Fruit fly (Drosophila melanogaster) whole organism, embryonic: Measurements from ENCODE around the gene Stat92E.
A peak's percentile ranks its signal among the peaks of the same experiment; 100 is the strongest.

Source experiments
- CG10147 ChIP-seq: fragments of 200-800 bp; sonication (Bioruptor generic); optimal IDR thresholded peaks from 2 replicates; lab custom pipeline; 2019; ENCODE audit warnings: missing biosample characterization, mild to moderate bottlenecking, missing genetic modification characterization, moderate library complexity
- CG10366 ChIP-seq: fragments of 200-800 bp; sonication (Bioruptor generic); IDR thresholded peaks from 2 replicates; pipeline ENCODE4 v1.3.6; 2022; ENCODE audit warnings: missing biosample characterization, missing genetic modification characterization
- CG11696 ChIP-seq: fragments of 200-800 bp; sonication (Bioruptor generic); IDR thresholded peaks from 2 replicates; pipeline ENCODE4 v1.3.6; 2022; ENCODE audit warnings: missing biosample characterization, missing genetic modification characterization
- CG11723 ChIP-seq: fragments of 200-800 bp; sonication (Bioruptor generic); optimal IDR thresholded peaks from 2 replicates; lab custom pipeline; 2017; ENCODE audit warnings: missing biosample characterization, mild to moderate bottlenecking, missing genetic modification characterization
- CG12155 ChIP-seq: fragments of 200-800 bp; sonication (Bioruptor generic); optimal IDR thresholded peaks from 3 replicates; lab custom pipeline; 2016; ENCODE audit warnings: missing biosample characterization, missing genetic modification characterization
- CG14014 ChIP-seq: fragments of 200-800 bp; sonication (Bioruptor generic); IDR thresholded peaks from 2 replicates; pipeline ENCODE4 v1.3.6; 2022; ENCODE audit warnings: missing biosample characterization, missing genetic modification characterization
- CG14667 ChIP-seq: fragments of 200-800 bp; sonication (Bioruptor generic); IDR thresholded peaks from 2 replicates; pipeline ENCODE4 v1.3.6; 2022; ENCODE audit warnings: missing biosample characterization, missing genetic modification characterization
- CG2116 ChIP-seq: fragments of 200-800 bp; sonication (Bioruptor generic); optimal IDR thresholded peaks from 3 replicates; lab custom pipeline; 2018; ENCODE audit warnings: missing biosample characterization, mild to moderate bottlenecking, missing genetic modification characterization
- CG3281 ChIP-seq: fragments of 200-800 bp; sonication (Bioruptor generic); optimal IDR thresholded peaks from 3 replicates; lab custom pipeline; 2017; ENCODE audit warnings: missing biosample characterization, mild to moderate bottlenecking, missing genetic modification characterization
- CG34422 ChIP-seq: fragments of 200-800 bp; sonication (Bioruptor generic); IDR thresholded peaks from 3 replicates; pipeline ENCODE4 v1.3.6; 2022; ENCODE audit warnings: missing biosample characterization, missing genetic modification characterization
- CG4360 ChIP-seq: fragments of 200-800 bp; sonication (Bioruptor generic); IDR thresholded peaks from 2 replicates; pipeline ENCODE4 v1.3.6; 2022; ENCODE audit warnings: missing biosample characterization, missing genetic modification characterization
- CG4854 ChIP-seq: fragments of 200-800 bp; sonication (Bioruptor generic); optimal IDR thresholded peaks from 2 replicates; lab custom pipeline; 2016; ENCODE audit warnings: missing biosample characterization, missing genetic modification characterization, inconsistent platforms
- CG7839 ChIP-seq: fragments of 200-800 bp; sonication (Bioruptor generic); optimal IDR thresholded peaks from 3 replicates; lab custom pipeline; 2018; ENCODE audit warnings: missing biosample characterization, mild to moderate bottlenecking, missing genetic modification characterization, moderate library complexity
- CG8281 ChIP-seq: fragments of 200-800 bp; sonication (Bioruptor generic); optimal IDR thresholded peaks from 2 replicates; lab custom pipeline; 2018; ENCODE audit warnings: missing biosample characterization, mild to moderate bottlenecking, missing genetic modification characterization, moderate library complexity
- Deaf1 ChIP-seq: fragments of 200-800 bp; optimal IDR thresholded peaks from 3 replicates; lab custom pipeline; 2019; ENCODE audit warnings: missing biosample characterization, mild to moderate bottlenecking, missing genetic modification characterization, moderate library complexity
- Drgx ChIP-seq: fragments of 200-800 bp; sonication (Bioruptor generic); IDR thresholded peaks from 2 replicates; pipeline ENCODE4 v1.3.6; 2022; ENCODE audit warnings: missing biosample characterization, missing genetic modification characterization
- Gug ChIP-seq: fragments of 200-800 bp; sonication (Bioruptor generic); IDR thresholded peaks from 4 replicates; pipeline ENCODE4 v1.3.6; 2022; ENCODE audit warnings: missing biosample characterization, missing genetic modification characterization
- H2.0 ChIP-seq: fragments of 200-800 bp; sonication (Bioruptor generic); IDR thresholded peaks from 2 replicates; pipeline ENCODE4 v1.3.6; 2022; ENCODE audit warnings: missing biosample characterization, missing genetic modification characterization
- HmgD ChIP-seq: fragments of 200-800 bp; sonication (Bioruptor generic); optimal IDR thresholded peaks from 3 replicates; lab custom pipeline; 2016; ENCODE audit warnings: missing biosample characterization, missing genetic modification characterization
- Hmr ChIP-seq: fragments of 200-800 bp; sonication (Bioruptor generic); optimal IDR thresholded peaks from 3 replicates; lab custom pipeline; 2017; ENCODE audit warnings: mild to moderate bottlenecking, missing biosample characterization, missing genetic modification reagents, missing genetic modification characterization
- Mad ChIP-seq: fragments of 200-800 bp; sonication (Bioruptor generic); optimal IDR thresholded peaks from 2 replicates; lab custom pipeline; 2016; ENCODE audit warnings: missing biosample characterization, missing genetic modification characterization
- Pdp1 ChIP-seq, 2 experiments: fragments of 200-800 bp; sonication (Bioruptor generic); optimal IDR thresholded peaks; 3 replicates each; lab custom pipeline; 2016; ENCODE audit warnings: missing biosample characterization in 2 of 2, missing genetic modification characterization in 2 of 2, mild to moderate bottlenecking in 1 of 2, moderate library complexity in 1 of 2
- Rx ChIP-seq: fragments of 200-800 bp; sonication (Bioruptor generic); IDR thresholded peaks from 2 replicates; pipeline ENCODE4 v1.3.6; 2022; ENCODE audit warnings: missing biosample characterization, missing genetic modification characterization
- Xrp1 ChIP-seq: fragments of 200-800 bp; sonication (Bioruptor generic); IDR thresholded peaks from 2 replicates; pipeline ENCODE4 v1.3.6; 2022; ENCODE audit warnings: missing biosample characterization, missing genetic modification characterization
- az2 ChIP-seq: fragments of 200-800 bp; sonication (Bioruptor generic); optimal IDR thresholded peaks from 3 replicates; lab custom pipeline; 2016; ENCODE audit warnings: missing biosample characterization, missing genetic modification characterization
- bcd ChIP-seq: fragments of 200-800 bp; sonication (Bioruptor generic); optimal IDR thresholded peaks from 2 replicates; lab custom pipeline; 2017; ENCODE audit warnings: missing biosample characterization, mild to moderate bottlenecking, missing genetic modification characterization
- br ChIP-seq: fragments of >200 bp; optimal IDR thresholded peaks from 2 replicates; lab custom pipeline; 2017
- cas ChIP-seq: fragments of 200-800 bp; sonication (Bioruptor generic); IDR thresholded peaks from 2 replicates; pipeline ENCODE4 v1.3.6; 2022; ENCODE audit warnings: missing biosample characterization, missing genetic modification characterization
- chif ChIP-seq, 2 experiments: fragments of 200-800 bp; sonication (Bioruptor generic); optimal IDR thresholded peaks; 3 replicates each; lab custom pipeline; 2016; ENCODE audit warnings: missing biosample characterization in 2 of 2, missing genetic modification characterization in 2 of 2
- cwo ChIP-seq: fragments of 200-800 bp; sonication (Bioruptor generic); optimal IDR thresholded peaks from 3 replicates; lab custom pipeline; 2017; ENCODE audit warnings: missing biosample characterization, missing genetic modification characterization, mild to moderate bottlenecking, moderate library complexity, missing genetic modification reagents
- da ChIP-seq: fragments of 200-800 bp; sonication (Bioruptor generic); optimal IDR thresholded peaks from 2 replicates; lab custom pipeline; 2016; ENCODE audit warnings: missing biosample characterization, missing genetic modification characterization
- dm ChIP-seq: fragments of 200-800 bp; sonication (Bioruptor generic); optimal IDR thresholded peaks from 3 replicates; lab custom pipeline; 2016; ENCODE audit warnings: missing biosample characterization, missing genetic modification characterization
- dmrt11E ChIP-seq: fragments of 200-800 bp; sonication (Bioruptor generic); optimal IDR thresholded peaks from 3 replicates; lab custom pipeline; 2018; ENCODE audit warnings: missing biosample characterization, mild to moderate bottlenecking, missing genetic modification characterization, moderate library complexity
- emc ChIP-seq: fragments of 200-800 bp; sonication (Bioruptor generic); optimal IDR thresholded peaks from 2 replicates; lab custom pipeline; 2016; ENCODE audit warnings: missing biosample characterization, missing genetic modification characterization
- gem ChIP-seq: fragments of 200-800 bp; sonication (Bioruptor generic); optimal IDR thresholded peaks from 2 replicates; lab custom pipeline; 2019; ENCODE audit warnings: missing biosample characterization, mild to moderate bottlenecking, missing genetic modification characterization, moderate library complexity
- gro ChIP-seq: fragments of 200-800 bp; sonication (Bioruptor generic); optimal IDR thresholded peaks from 2 replicates; lab custom pipeline; 2016; ENCODE audit warnings: missing biosample characterization, missing genetic modification characterization
- hb ChIP-seq: fragments of 200-800 bp; sonication (Bioruptor generic); IDR thresholded peaks from 3 replicates; pipeline ENCODE4 v1.3.6; 2022; ENCODE audit warnings: missing biosample characterization, missing genetic modification characterization; ENCODE audit not compliant: partially characterized antibody
- lab ChIP-seq: fragments of 200-800 bp; sonication (Bioruptor generic); optimal IDR thresholded peaks from 3 replicates; lab custom pipeline; 2017; ENCODE audit warnings: missing biosample characterization, missing genetic modification characterization, mild to moderate bottlenecking, moderate library complexity, missing genetic modification reagents
- lov ChIP-seq, 2 experiments: fragments of 200-800 bp in 1 of 2; fragments of >200 bp in 1 of 2; sonication (Bioruptor generic) in 1 of 2; IDR thresholded peaks in 1 of 2; optimal IDR thresholded peaks in 1 of 2; 2 replicates in 1 of 2; 3 replicates in 1 of 2; pipeline versions ENCODE4 v1.3.6 to Lab custom; 2017 to 2022; ENCODE audit warnings: missing biosample characterization in 1 of 2, missing genetic modification characterization in 1 of 2
- pros ChIP-seq: fragments of 200-800 bp; sonication (Bioruptor generic); optimal IDR thresholded peaks from 3 replicates; lab custom pipeline; 2019; ENCODE audit warnings: missing biosample characterization, mild to moderate bottlenecking, missing genetic modification characterization, moderate library complexity
- ro ChIP-seq: fragments of 200-800 bp; sonication (Bioruptor generic); IDR thresholded peaks from 2 replicates; pipeline ENCODE4 v1.3.6; 2022; ENCODE audit warnings: missing biosample characterization, missing genetic modification characterization
- salm ChIP-seq: fragments of 200-800 bp; sonication (Bioruptor generic); optimal IDR thresholded peaks from 2 replicates; lab custom pipeline; 2018; ENCODE audit warnings: missing biosample characterization, mild to moderate bottlenecking, missing genetic modification characterization
- sim ChIP-seq: fragments of 200-800 bp; sonication (Bioruptor generic); IDR thresholded peaks from 2 replicates; pipeline ENCODE4 v1.3.6; 2022; ENCODE audit warnings: missing biosample characterization, missing genetic modification characterization
- slbo ChIP-seq: fragments of 200-800 bp; sonication (Bioruptor generic); IDR thresholded peaks from 2 replicates; pipeline ENCODE4 v1.3.6; 2022; ENCODE audit warnings: missing biosample characterization, missing genetic modification characterization
- sr ChIP-seq: fragments of 200-800 bp; sonication (Bioruptor generic); IDR thresholded peaks from 3 replicates; pipeline ENCODE4 v1.3.6; 2022; ENCODE audit warnings: missing biosample characterization, missing genetic modification characterization
- tgo ChIP-seq: fragments of 200-800 bp; sonication (Bioruptor generic); IDR thresholded peaks from 3 replicates; pipeline ENCODE4 v1.3.6; 2022; ENCODE audit warnings: missing biosample characterization, missing genetic modification characterization
- ttk ChIP-seq: fragments of 200-800 bp; sonication (Bioruptor generic); IDR thresholded peaks from 2 replicates; pipeline ENCODE4 v2.1.2; 2022; ENCODE audit warnings: missing biosample characterization, missing genetic modification characterization
- tx ChIP-seq: fragments of 200-800 bp; sonication (Bioruptor generic); optimal IDR thresholded peaks from 2 replicates; lab custom pipeline; 2016; ENCODE audit warnings: missing biosample characterization, missing genetic modification characterization
- wek ChIP-seq: fragments of 200-800 bp; sonication (Bioruptor generic); optimal IDR thresholded peaks from 3 replicates; lab custom pipeline; 2018; ENCODE audit warnings: missing biosample characterization, mild to moderate bottlenecking, missing genetic modification characterization, moderate library complexity
- yki ChIP-seq: fragments of >200 bp; optimal IDR thresholded peaks from 3 replicates; lab custom pipeline; 2018

Gene Stat92E

dm6 chr3R:20542283-20543144 is 9.6 kb downstream of the Stat92E start (continued):
- TF ChIP-seq CG12155 (no peak), tx (GFP tag; lab: Kevin White, UChicago) (no peak), wek (GFP tag; lab: Kevin White, UChicago) (peak; percentile 60), pros (GFP tag; lab: Kevin White, UChicago) (no peak), cwo (GFP tag; lab: Kevin White, UChicago) (peak; percentile 11), CG14667 (GFP tag; lab: Robert Waterston, UW) (no peak), Pdp1 (GFP tag; optimal IDR thresholded peaks at IDR 0.05; lab: Kevin White, UChicago) (peak in 1 of 2 experiments; percentile 4), lab (GFP tag; lab: Kevin White, UChicago) (peak; percentile 7), tgo (no peak; the same call in 2 of the 3 replicates), da (GFP tag; lab: Kevin White, UChicago) (no peak), sim (0 out of 2 replicates have a peak, but pooled peaks have one; percentile 22), Xrp1 (GFP tag; lab: Robert Waterston, UW) (peak; percentile 74), Deaf1 (tag; lab: Kevin White, UChicago) (peak; percentile 29), HmgD (GFP tag; lab: Kevin White, UChicago) (no peak), ttk (GFP tag; lab: Robert Waterston, UW) (no peak), lov (optimal IDR thresholded peaks at IDR 0.05; lab: Kevin White, UChicago) (no peak), lov (GFP tag; IDR thresholded peaks at IDR 0.05; lab: Robert Waterston, UW) (no peak), hb (GFP tag; lab: Robert Waterston, UW) (no peak), CG11696 (GFP tag; lab: Robert Waterston, UW) (no peak), chif (GFP tag; optimal IDR thresholded peaks at IDR 0.05; lab: Kevin White, UChicago) (peak; percentile 14 to 46), bcd (GFP tag; lab: Kevin White, UChicago) (no peak), CG3281 (peak; percentile 27), CG11723 (GFP tag; lab: Kevin White, UChicago) (no peak), CG8281 (tag; lab: Kevin White, UChicago) (peak; percentile 16), CG4360 (no peak), dmrt11E (tag; lab: Kevin White, UChicago) (peak; percentile 74), br (lab: Kevin White, UChicago) (no peak), Hmr (GFP tag; lab: Kevin White, UChicago) (peak; percentile 54), Rx (GFP tag; lab: Robert Waterston, UW) (no peak), slbo (GFP tag; lab: Robert Waterston, UW) (no peak), cas (no peak), az2 (GFP tag; lab: Kevin White, UChicago) (no peak), dm (GFP tag; lab: Kevin White, UChicago) (no peak), Drgx (GFP tag; lab: Robert Waterston, UW) (no peak), ro (GFP tag; lab: Robert Waterston, UW) (no peak), H2.0 (GFP tag; lab: Robert Waterston, UW) (no peak), CG4854 (GFP tag; lab: Kevin White, UChicago) (no peak), yki (lab: Kevin White, UChicago) (no peak), CG2116 (GFP tag; lab: Kevin White, UChicago) (peak; percentile 21), emc (GFP tag; lab: Kevin White, UChicago) (no peak), sr (GFP tag; lab: Robert Waterston, UW) (no peak), Mad (no peak), CG10147 (GFP tag; lab: Kevin White, UChicago) (no peak), CG34422 (0 out of 3 replicates have a peak, but pooled peaks have one; percentile 24), gem (tag; lab: Kevin White, UChicago) (peak; percentile 67), CG10366 (GFP tag; lab: Robert Waterston, UW) (no peak), CG14014 (peak; percentile 61; the same call in 1 of the 2 replicates), salm (tag; lab: Kevin White, UChicago) (peak; percentile 4), gro (GFP tag; lab: Kevin White, UChicago) (no peak), Gug (no peak), CG7839 (tag; lab: Kevin White, UChicago) (no peak)
